Worm (Caenorhabditis elegans) whole organism, L2 larva: ENCODE data around the gene C31A11.13.

Source experiments
- egl-27 ChIP-seq: sonication (generic microtip); optimal IDR thresholded peaks from 3 replicates; lab custom pipeline; 2017; ENCODE audit warnings: missing biosample characterization, missing genetic modification reagents, missing genetic modification characterization
- elt-1 ChIP-seq: fragments of 150-350 bp; optimal IDR thresholded peaks from 2 replicates; lab custom pipeline; 2014; ENCODE audit warnings: missing biosample characterization, missing genetic modification characterization
- lsy-2 ChIP-seq, 2 experiments: fragments of 150-350 bp in 1 of 2; sonication (generic microtip) in 1 of 2; optimal IDR thresholded peaks; 2 replicates each; lab custom pipeline; 2014 to 2017; ENCODE audit warnings: missing biosample characterization in 2 of 2, missing genetic modification characterization in 2 of 2
- snpc-4 ChIP-seq: fragments of 150-350 bp; optimal IDR thresholded peaks from 2 replicates; lab custom pipeline; 2014; ENCODE audit warnings: missing biosample characterization, missing genetic modification characterization
- unc-62 ChIP-seq: fragments of 150-350 bp; optimal IDR thresholded peaks from 2 replicates; lab custom pipeline; 2014; ENCODE audit warnings: missing biosample characterization, missing genetic modification reagents, missing genetic modification characterization
- zag-1 ChIP-seq: fragments of 150-350 bp; optimal IDR thresholded peaks from 2 replicates; lab custom pipeline; 2014; ENCODE audit warnings: missing biosample characterization, missing genetic modification characterization

DNA sequence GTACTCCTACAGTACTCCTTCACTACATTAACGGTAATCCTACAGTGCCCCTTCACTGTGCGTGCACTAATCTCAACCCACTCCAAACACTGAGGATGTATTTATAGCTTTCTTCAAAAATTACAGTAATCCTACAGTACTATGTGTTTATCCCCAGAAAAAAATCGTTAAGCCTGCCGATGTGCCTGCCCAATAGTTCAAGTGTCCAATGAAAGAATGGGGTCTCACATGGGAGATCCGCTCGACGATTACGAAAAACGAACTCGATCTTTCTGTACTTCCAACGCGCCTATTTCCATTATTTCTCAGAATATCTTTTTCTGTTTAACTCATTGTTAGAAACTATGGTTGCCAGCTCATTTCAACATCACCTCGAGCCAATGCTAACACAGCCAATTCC lies 44.2 kb downstream of the C31A11.13 start, which contains the start of gene nhr-218:
- no peak for TF ChIP-seq elt-1 (tag; lab: Kevin White, UChicago)
- TF ChIP-seq zag-1: no peak
- TF ChIP-seq unc-62: no peak
- no peak for TF ChIP-seq lsy-2 (tag; optimal IDR thresholded peaks at IDR 0.05; lab: Kevin White, UChicago)
- no peak for TF ChIP-seq egl-27
- no peak for TF ChIP-seq snpc-4 (tag; lab: Kevin White, UChicago)
